Worm (Caenorhabditis elegans) whole organism, L2 larva: ENCODE data around the gene T12G3.4.

ENCODE experiments used
- F13H6.1 ChIP-seq: sonication (generic microtip); optimal IDR thresholded peaks from 2 replicates; lab custom pipeline; 2016; ENCODE audit warnings: missing genetic modification characterization, missing compliant biosample characterization
- ama-1 ChIP-seq: fragments of 150-350 bp; optimal IDR thresholded peaks from 2 replicates; lab custom pipeline; 2018; ENCODE audit warnings: inconsistent platforms
- ceh-16 ChIP-seq: fragments of 150-350 bp; optimal IDR thresholded peaks from 2 replicates; lab custom pipeline; 2014; ENCODE audit warnings: missing biosample characterization, missing genetic modification characterization
- elt-1 ChIP-seq: fragments of 150-350 bp; optimal IDR thresholded peaks from 2 replicates; lab custom pipeline; 2014; ENCODE audit warnings: missing biosample characterization, missing genetic modification characterization
- lin-11 ChIP-seq: fragments of 150-350 bp; sonication (generic microtip); optimal IDR thresholded peaks from 2 replicates; lab custom pipeline; 2014; ENCODE audit warnings: missing biosample characterization, missing genetic modification characterization, inconsistent platforms, mixed read lengths
- lin-13 ChIP-seq: fragments of 150-350 bp; optimal IDR thresholded peaks from 2 replicates; lab custom pipeline; 2014; ENCODE audit warnings: missing biosample characterization, missing genetic modification reagents, missing genetic modification characterization
- lsy-2 ChIP-seq, 2 experiments: fragments of 150-350 bp in 1 of 2; sonication (generic microtip) in 1 of 2; optimal IDR thresholded peaks; 2 replicates each; lab custom pipeline; 2014 to 2017; ENCODE audit warnings: missing biosample characterization in 2 of 2, missing genetic modification characterization in 2 of 2
- nhr-12 ChIP-seq: fragments of 150-350 bp; optimal IDR thresholded peaks from 2 replicates; lab custom pipeline; 2014; ENCODE audit warnings: missing biosample characterization, missing genetic modification characterization
- snpc-4 ChIP-seq: fragments of 150-350 bp; optimal IDR thresholded peaks from 2 replicates; lab custom pipeline; 2014; ENCODE audit warnings: missing biosample characterization, missing genetic modification characterization
- unc-39 ChIP-seq: fragments of 150-350 bp; optimal IDR thresholded peaks from 2 replicates; lab custom pipeline; 2014; ENCODE audit warnings: missing biosample characterization, missing genetic modification characterization
- unc-62 ChIP-seq: fragments of 150-350 bp; optimal IDR thresholded peaks from 2 replicates; lab custom pipeline; 2014; ENCODE audit warnings: missing biosample characterization, missing genetic modification reagents, missing genetic modification characterization

- TF ChIP-seq lin-11 (tag; lab: Kevin White, UChicago): no peak
- no peak for TF ChIP-seq ceh-16 (tag; lab: Kevin White, UChicago)
- TF ChIP-seq lin-13 (GFP tag; lab: Kevin White, UChicago): no peak
- TF ChIP-seq elt-1 (tag; lab: Kevin White, UChicago): no peak
- no peak for TF ChIP-seq ama-1 (lab: Kevin White, UChicago)
- no peak for TF ChIP-seq snpc-4
- TF ChIP-seq F13H6.1: no peak
- TF ChIP-seq nhr-12: no peak
- TF ChIP-seq lsy-2 (tag; optimal IDR thresholded peaks at IDR 0.05; lab: Kevin White, UChicago): no peak
- TF ChIP-seq unc-39: no peak
- TF ChIP-seq unc-62: no peak
Measured at ce11 chrIV:12078112-12078812, 30.2 kb downstream of the T12G3.4 start, which contains the start of gene tmed-1.
